Worm (Caenorhabditis elegans) whole organism, L4 larva: ENCODE measurements around the gene Y47D7A.2.

Source experiments
- aha-1 ChIP-seq: fragments of 150-350 bp; peaks from one replicate; lab custom pipeline; 2014; ENCODE audit warnings: missing biosample characterization, missing genetic modification characterization
- aly-2 ChIP-seq: sonication (generic microtip); optimal IDR thresholded peaks from 2 replicates; lab custom pipeline; 2018; ENCODE audit warnings: missing biosample characterization, missing genetic modification characterization
- daf-8 ChIP-seq: fragments of 200-800 bp; sonication (Bioruptor generic); IDR thresholded peaks from 2 replicates; pipeline ENCODE4 v1.3.6; 2022; ENCODE audit warnings: missing genetic modification characterization, missing compliant biosample characterization
- egl-27 ChIP-seq: sonication (generic microtip); optimal IDR thresholded peaks from 3 replicates; lab custom pipeline; 2017; ENCODE audit warnings: missing biosample characterization, missing genetic modification reagents, missing genetic modification characterization
- lin-15B ChIP-seq: fragments of 150-350 bp; sonication (generic microtip); optimal IDR thresholded peaks from 3 replicates; lab custom pipeline; 2014; ENCODE audit warnings: missing biosample characterization, missing genetic modification characterization
- lir-3 ChIP-seq: sonication (generic microtip); optimal IDR thresholded peaks from 2 replicates; lab custom pipeline; 2016; ENCODE audit warnings: mild to moderate bottlenecking, missing genetic modification characterization, missing compliant biosample characterization
- lsy-2 ChIP-seq, 2 experiments: fragments of 150-350 bp in 1 of 2; sonication (generic microtip) in 1 of 2; optimal IDR thresholded peaks; 2 replicates each; lab custom pipeline; 2014 to 2017; ENCODE audit warnings: missing biosample characterization in 2 of 2, missing genetic modification characterization in 2 of 2
- mdl-1 ChIP-seq, 2 experiments: fragments of 150-350 bp in 1 of 2; sonication (generic microtip) in 1 of 2; optimal IDR thresholded peaks; 2 replicates each; lab custom pipeline; 2014 to 2017; ENCODE audit warnings: missing biosample characterization in 2 of 2, missing genetic modification characterization in 2 of 2
- nhr-76 ChIP-seq: fragments of 150-350 bp; optimal IDR thresholded peaks from 2 replicates; lab custom pipeline; 2014; ENCODE audit warnings: missing biosample characterization, missing genetic modification characterization
- pqm-1 ChIP-seq: sonication (generic microtip); optimal IDR thresholded peaks from 2 replicates; lab custom pipeline; 2017; ENCODE audit warnings: missing biosample characterization, missing genetic modification characterization
- snpc-4 ChIP-seq: fragments of 150-350 bp; optimal IDR thresholded peaks from 2 replicates; lab custom pipeline; 2014; ENCODE audit warnings: missing biosample characterization, missing genetic modification characterization
- unc-39 ChIP-seq: sonication (generic microtip); optimal IDR thresholded peaks from 2 replicates; lab custom pipeline; 2017; ENCODE audit warnings: missing biosample characterization, missing genetic modification characterization
- zip-11 ChIP-seq: fragments of 200-800 bp; sonication (Bioruptor generic); IDR thresholded peaks from 2 replicates; pipeline ENCODE4 v1.3.6; 2022; ENCODE audit warnings: missing genetic modification characterization, missing compliant biosample characterization

DNA sequence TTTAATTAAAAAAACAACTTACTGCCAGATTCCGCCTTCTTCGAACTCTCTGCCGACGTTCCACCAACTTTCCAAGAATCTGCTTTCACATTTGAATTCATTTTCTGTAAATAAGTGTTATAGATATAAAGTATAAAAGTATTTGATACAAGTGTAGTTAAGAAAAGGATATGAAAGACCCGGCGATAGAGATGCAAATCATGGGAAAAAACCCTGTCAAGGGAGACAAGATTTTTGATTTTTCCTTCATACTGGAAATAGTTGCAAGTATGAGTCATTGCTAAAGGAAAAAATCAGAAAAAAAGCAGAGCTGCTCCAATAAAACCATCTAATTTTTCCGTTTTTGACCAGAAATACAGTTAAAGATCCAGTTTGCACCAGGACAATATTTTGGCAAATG lies 23.8 kb upstream of the Y47D7A.2 start, which contains the start of gene F13A2.3:
- TF ChIP-seq pqm-1 (tag; lab: Kevin White, UChicago), result no peak
- TF ChIP-seq nhr-76 (tag; lab: Kevin White, UChicago), result no peak
- no peak for TF ChIP-seq aha-1 (tag; lab: Kevin White, UChicago)
- no peak for TF ChIP-seq zip-11
- no peak for TF ChIP-seq lsy-2 (tag; optimal IDR thresholded peaks at IDR 0.05; lab: Kevin White, UChicago)
- TF ChIP-seq mdl-1 (tag; optimal IDR thresholded peaks at IDR 0.05; lab: Kevin White, UChicago), result no peak
- no peak for TF ChIP-seq unc-39 (tag; lab: Kevin White, UChicago)
- TF ChIP-seq lin-15B (tag; lab: Kevin White, UChicago), result no peak
- TF ChIP-seq egl-27 (tag; lab: Kevin White, UChicago), result no peak
- TF ChIP-seq snpc-4 (tag; lab: Kevin White, UChicago), result no peak
- TF ChIP-seq daf-8 (GFP tag; lab: Robert Waterston, UW), result no peak
- no peak for TF ChIP-seq aly-2 (tag; lab: Kevin White, UChicago)
- TF ChIP-seq lir-3, result no peak
